Fruit fly (Drosophila melanogaster) whole organism, prepupa: ENCODE data around the gene CG31915.

Experiments used
- CG6163 ChIP-seq: fragments of 200-800 bp; sonication (Bioruptor generic); IDR thresholded peaks from 3 replicates; pipeline ENCODE4 v1.3.6; 2022; ENCODE audit warnings: missing biosample characterization, missing genetic modification characterization
- CG6276 ChIP-seq: fragments of 200-800 bp; sonication (Bioruptor generic); optimal IDR thresholded peaks from 2 replicates; lab custom pipeline; 2017; ENCODE audit warnings: missing biosample characterization, mild to moderate bottlenecking, missing genetic modification characterization
- Smox ChIP-seq: fragments of 200-800 bp; sonication (Bioruptor generic); optimal IDR thresholded peaks from 3 replicates; lab custom pipeline; 2016; ENCODE audit warnings: missing biosample characterization, missing genetic modification characterization
- fd85E ChIP-seq: fragments of 200-800 bp; sonication (Bioruptor generic); optimal IDR thresholded peaks from 3 replicates; lab custom pipeline; 2016; ENCODE audit warnings: missing biosample characterization, missing genetic modification characterization
- fkh ChIP-seq: fragments of 200-800 bp; sonication (Bioruptor generic); optimal IDR thresholded peaks from 3 replicates; lab custom pipeline; 2017; ENCODE audit warnings: missing biosample characterization, mild to moderate bottlenecking, missing genetic modification characterization, moderate library complexity
- spab ChIP-seq: fragments of 200-800 bp; sonication (Bioruptor generic); optimal IDR thresholded peaks from 2 replicates; lab custom pipeline; 2017; ENCODE audit warnings: missing biosample characterization, mild to moderate bottlenecking, missing genetic modification characterization, missing genetic modification reagents
- svp ChIP-seq: fragments of 200-800 bp; sonication (Bioruptor generic); peaks from one replicate; lab custom pipeline; 2016; ENCODE audit warnings: missing biosample characterization, missing genetic modification characterization

DNA sequence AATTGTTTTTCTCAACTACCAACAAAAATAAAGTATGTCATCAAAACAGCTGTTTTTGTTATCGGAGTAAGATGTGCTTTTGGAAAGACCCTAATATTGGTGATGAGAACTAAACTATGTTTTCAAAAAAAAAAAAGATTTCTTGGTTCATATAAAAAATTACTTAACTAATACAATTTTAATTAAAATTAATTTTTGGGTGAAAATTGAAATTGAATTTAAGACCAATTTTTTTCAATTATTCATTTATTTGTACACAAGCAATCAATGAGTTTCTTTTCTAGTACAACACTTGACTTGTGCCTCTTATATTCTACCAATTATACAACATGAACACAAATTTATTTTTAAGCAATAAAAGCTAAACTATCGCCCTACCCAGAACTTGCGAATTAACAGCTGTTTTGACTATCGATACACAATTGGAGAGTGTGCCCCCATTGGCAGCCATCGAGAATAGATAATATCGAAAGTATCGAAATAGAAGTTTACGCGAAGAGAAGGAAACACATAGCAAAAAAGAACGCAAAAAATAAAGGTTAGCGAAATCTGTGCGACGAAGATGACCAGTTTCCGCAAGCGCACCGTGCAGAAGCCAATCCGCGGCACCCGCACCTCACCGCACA is 4.0 kb upstream of the CG31915 start, which contains the start of the genes Vps52 and Elp4:
- TF ChIP-seq fd85E (GFP tag; lab: Kevin White, UChicago) (no peak), svp (no peak), CG6276 (GFP tag; lab: Kevin White, UChicago) (no peak), Smox (GFP tag; lab: Kevin White, UChicago) (no peak), fkh (GFP tag; lab: Kevin White, UChicago) (peak; percentile 23), spab (GFP tag; lab: Kevin White, UChicago) (no peak), CG6163 (GFP tag; lab: Robert Waterston, UW) (peak; percentile 55; the same call in 2 of the 3 replicates)
